Fruit fly (Drosophila melanogaster): ENCODE results near the gene Jig.

dm6 chr3R:14597935-14598424 lies 37.2 kb downstream of the Jig start:
- TF ChIP-seq CG14711 (tag; optimal IDR thresholded peaks at IDR 0.05) (no peak), CG5204 (GFP tag; optimal IDR thresholded peaks at IDR 0.05) (no peak), CG33017 (tag; optimal IDR thresholded peaks at IDR 0.05) (no peak), Mnt (GFP tag; optimal IDR thresholded peaks at IDR 0.05) (no peak), kay (GFP tag; ENCODE audit: borderline replicate concordance) (no peak)

Data from whole organism, adult.